Fruit fly (Drosophila melanogaster) whole organism, embryonic: ENCODE measurements around the gene CG5326.

Source experiments
- Bgb ChIP-seq: fragments of 200-800 bp; sonication (Bioruptor generic); IDR thresholded peaks from 2 replicates; pipeline ENCODE4 v1.3.6; 2022; ENCODE audit warnings: missing biosample characterization, missing genetic modification characterization; ENCODE audit not compliant: partially characterized antibody
- CG10267 ChIP-seq: fragments of 200-800 bp; sonication (Bioruptor generic); optimal IDR thresholded peaks from 2 replicates; lab custom pipeline; 2018; ENCODE audit warnings: missing biosample characterization, mild to moderate bottlenecking, missing genetic modification characterization, moderate library complexity
- CG10979 ChIP-seq: fragments of 200-800 bp; sonication (Bioruptor generic); optimal IDR thresholded peaks from 2 replicates; lab custom pipeline; 2018; ENCODE audit warnings: missing biosample characterization, mild to moderate bottlenecking, missing genetic modification characterization, moderate library complexity
- CG11560 ChIP-seq: fragments of 200-800 bp; sonication (Bioruptor generic); IDR thresholded peaks from 3 replicates; pipeline ENCODE4 v1.3.6; 2022; ENCODE audit warnings: missing biosample characterization, missing genetic modification characterization
- CG12155 ChIP-seq: fragments of 200-800 bp; sonication (Bioruptor generic); optimal IDR thresholded peaks from 3 replicates; lab custom pipeline; 2016; ENCODE audit warnings: missing biosample characterization, missing genetic modification characterization
- CG13424 ChIP-seq: fragments of 200-800 bp; sonication (Bioruptor generic); optimal IDR thresholded peaks from 2 replicates; lab custom pipeline; 2019; ENCODE audit warnings: missing biosample characterization, mild to moderate bottlenecking, missing genetic modification characterization, moderate library complexity
- CG14860 ChIP-seq: fragments of 200-800 bp; sonication (Bioruptor generic); IDR thresholded peaks from 3 replicates; pipeline ENCODE4 v1.3.6; 2022; ENCODE audit warnings: missing biosample characterization, missing genetic modification characterization; ENCODE audit not compliant: partially characterized antibody
- CG15479 ChIP-seq: fragments of 200-800 bp; sonication (Bioruptor generic); optimal IDR thresholded peaks from 3 replicates; lab custom pipeline; 2019; ENCODE audit warnings: missing biosample characterization, mild to moderate bottlenecking, missing genetic modification characterization, moderate library complexity
- CG1603 ChIP-seq: fragments of 200-800 bp; sonication (Bioruptor generic); optimal IDR thresholded peaks from 2 replicates; lab custom pipeline; 2019; ENCODE audit warnings: missing biosample characterization, mild to moderate bottlenecking, missing genetic modification characterization, moderate library complexity
- CG4854 ChIP-seq: fragments of 200-800 bp; sonication (Bioruptor generic); optimal IDR thresholded peaks from 2 replicates; lab custom pipeline; 2016; ENCODE audit warnings: missing biosample characterization, missing genetic modification characterization, inconsistent platforms
- CG6689 ChIP-seq: fragments of 200-800 bp; sonication (Bioruptor generic); IDR thresholded peaks from 2 replicates; pipeline ENCODE4 v1.3.6; 2022; ENCODE audit warnings: missing biosample characterization, missing genetic modification characterization
- CG6791 ChIP-seq: fragments of 200-800 bp; sonication (Bioruptor generic); IDR thresholded peaks from 3 replicates; pipeline ENCODE4 v1.3.6; 2022; ENCODE audit warnings: missing biosample characterization, missing genetic modification characterization; ENCODE audit not compliant: partially characterized antibody
- CG7839 ChIP-seq: fragments of 200-800 bp; sonication (Bioruptor generic); optimal IDR thresholded peaks from 3 replicates; lab custom pipeline; 2018; ENCODE audit warnings: missing biosample characterization, mild to moderate bottlenecking, missing genetic modification characterization, moderate library complexity
- CG7928 ChIP-seq: fragments of 200-800 bp; sonication (Bioruptor generic); optimal IDR thresholded peaks from 2 replicates; lab custom pipeline; 2017; ENCODE audit warnings: missing biosample characterization, mild to moderate bottlenecking, missing genetic modification characterization
- CG8281 ChIP-seq: fragments of 200-800 bp; sonication (Bioruptor generic); optimal IDR thresholded peaks from 2 replicates; lab custom pipeline; 2018; ENCODE audit warnings: missing biosample characterization, mild to moderate bottlenecking, missing genetic modification characterization, moderate library complexity
- CG8924 ChIP-seq: fragments of 200-800 bp; optimal IDR thresholded peaks from 3 replicates; lab custom pipeline; 2019; ENCODE audit warnings: missing biosample characterization, mild to moderate bottlenecking, missing genetic modification characterization, moderate library complexity
- Dp ChIP-seq: fragments of 200-800 bp; sonication (Bioruptor generic); optimal IDR thresholded peaks from 2 replicates; lab custom pipeline; 2018; ENCODE audit warnings: missing biosample characterization, mild to moderate bottlenecking, missing genetic modification characterization, moderate library complexity
- GATAe ChIP-seq: fragments of 200-800 bp; sonication (Bioruptor generic); conservative IDR thresholded peaks from 2 replicates; pipeline ENCODE4 v1.3.6; 2022; ENCODE audit warnings: missing biosample characterization, missing genetic modification characterization
- HLH4C ChIP-seq: fragments of 200-800 bp; sonication (Bioruptor generic); IDR thresholded peaks from 3 replicates; pipeline ENCODE4 v1.3.6; 2022; ENCODE audit warnings: missing biosample characterization, missing genetic modification characterization; ENCODE audit not compliant: partially characterized antibody
- MBD-R2 ChIP-seq: fragments of 200-800 bp; sonication (Bioruptor generic); IDR thresholded peaks from 2 replicates; pipeline ENCODE4 v1.3.6; 2022; ENCODE audit warnings: missing biosample characterization, missing genetic modification characterization
- Med ChIP-seq: fragments of 200-800 bp; sonication (Bioruptor generic); peaks from one replicate; lab custom pipeline; 2016; ENCODE audit warnings: missing biosample characterization, missing genetic modification characterization, mild to moderate bottlenecking, inconsistent platforms, moderate library complexity
- Rfx ChIP-seq: fragments of 200-800 bp; sonication (Bioruptor generic); IDR thresholded peaks from 2 replicates; pipeline ENCODE4 v1.3.6; 2022; ENCODE audit warnings: missing biosample characterization, missing genetic modification characterization
- Rx ChIP-seq: fragments of 200-800 bp; sonication (Bioruptor generic); IDR thresholded peaks from 2 replicates; pipeline ENCODE4 v1.3.6; 2022; ENCODE audit warnings: missing biosample characterization, missing genetic modification characterization
- Scr ChIP-seq: fragments of 200-800 bp; sonication (Bioruptor generic); IDR thresholded peaks from 2 replicates; pipeline ENCODE4 v1.3.6; 2022; ENCODE audit warnings: missing biosample characterization, missing genetic modification characterization; ENCODE audit not compliant: partially characterized antibody
- Six4 ChIP-seq: fragments of 200-800 bp; sonication (Bioruptor generic); optimal IDR thresholded peaks from 2 replicates; lab custom pipeline; 2016; ENCODE audit warnings: missing biosample characterization, missing genetic modification characterization
- ato ChIP-seq: fragments of 200-800 bp; sonication (Bioruptor generic); IDR thresholded peaks from 2 replicates; pipeline ENCODE4 v1.3.6; 2022; ENCODE audit warnings: missing biosample characterization, missing genetic modification characterization; ENCODE audit not compliant: partially characterized antibody
- bbx ChIP-seq: fragments of 200-800 bp; sonication (Bioruptor generic); IDR thresholded peaks from 2 replicates; pipeline ENCODE4 v1.3.6; 2022; ENCODE audit warnings: missing biosample characterization, missing genetic modification characterization; ENCODE audit not compliant: partially characterized antibody
- btn ChIP-seq: fragments of 200-800 bp; sonication (Bioruptor generic); optimal IDR thresholded peaks from 2 replicates; lab custom pipeline; 2016; ENCODE audit warnings: missing biosample characterization, missing genetic modification characterization
- crp ChIP-seq, 2 experiments: fragments of 200-800 bp; sonication (Bioruptor generic); optimal IDR thresholded peaks; 2 replicates in 1 of 2; 3 replicates in 1 of 2; lab custom pipeline; 2017; ENCODE audit warnings: missing biosample characterization in 2 of 2, missing genetic modification characterization in 2 of 2, mild to moderate bottlenecking in 1 of 2, moderate library complexity in 1 of 2
- dpn ChIP-seq, 2 experiments: fragments of 200-800 bp; sonication (Bioruptor generic); optimal IDR thresholded peaks; 3 replicates each; lab custom pipeline; 2016; ENCODE audit warnings: missing biosample characterization in 2 of 2, missing genetic modification characterization in 2 of 2
- ftz-f1 ChIP-seq: fragments of 200-800 bp; sonication (Bioruptor generic); optimal IDR thresholded peaks from 2 replicates; lab custom pipeline; 2016; ENCODE audit warnings: missing biosample characterization, missing genetic modification characterization
- gem ChIP-seq: fragments of 200-800 bp; sonication (Bioruptor generic); optimal IDR thresholded peaks from 2 replicates; lab custom pipeline; 2019; ENCODE audit warnings: missing biosample characterization, mild to moderate bottlenecking, missing genetic modification characterization, moderate library complexity
- grn ChIP-seq: fragments of 200-800 bp; sonication (Bioruptor generic); optimal IDR thresholded peaks from 3 replicates; lab custom pipeline; 2017; ENCODE audit warnings: missing biosample characterization, missing genetic modification characterization
- ind ChIP-seq: fragments of 200-800 bp; sonication (Bioruptor generic); optimal IDR thresholded peaks from 3 replicates; lab custom pipeline; 2016; ENCODE audit warnings: missing biosample characterization, missing genetic modification characterization
- inv ChIP-seq: fragments of 200-800 bp; sonication (Bioruptor generic); IDR thresholded peaks from 2 replicates; pipeline ENCODE4 v1.3.6; 2022; ENCODE audit warnings: missing biosample characterization, missing genetic modification characterization; ENCODE audit not compliant: partially characterized antibody
- jing ChIP-seq: fragments of 200-800 bp; sonication (Bioruptor generic); optimal IDR thresholded peaks from 2 replicates; lab custom pipeline; 2018; ENCODE audit warnings: missing biosample characterization, mild to moderate bottlenecking, missing genetic modification characterization
- jumu ChIP-seq: fragments of 200-800 bp; sonication (Bioruptor generic); optimal IDR thresholded peaks from 3 replicates; lab custom pipeline; 2016; ENCODE audit warnings: missing biosample characterization, missing genetic modification characterization
- knrl ChIP-seq: fragments of 200-800 bp; sonication (Bioruptor generic); IDR thresholded peaks from 3 replicates; pipeline ENCODE4 v1.3.6; 2022; ENCODE audit warnings: missing biosample characterization, missing genetic modification characterization; ENCODE audit not compliant: partially characterized antibody
- mld ChIP-seq: fragments of 200-800 bp; sonication (Bioruptor generic); IDR thresholded peaks from 3 replicates; pipeline ENCODE4 v1.3.6; 2022; ENCODE audit warnings: missing biosample characterization, missing genetic modification characterization; ENCODE audit not compliant: partially characterized antibody
- oc ChIP-seq: fragments of 200-800 bp; sonication (Bioruptor generic); optimal IDR thresholded peaks from 2 replicates; lab custom pipeline; 2018; ENCODE audit warnings: missing biosample characterization, mild to moderate bottlenecking, missing genetic modification characterization, moderate library complexity
- pfk ChIP-seq: fragments of 200-800 bp; sonication (Bioruptor generic); optimal IDR thresholded peaks from 2 replicates; lab custom pipeline; 2018; ENCODE audit warnings: missing biosample characterization, mild to moderate bottlenecking, missing genetic modification characterization, moderate library complexity
- stwl ChIP-seq: fragments of 200-800 bp; sonication (Bioruptor generic); optimal IDR thresholded peaks from 3 replicates; lab custom pipeline; 2018; ENCODE audit warnings: missing biosample characterization, mild to moderate bottlenecking, missing genetic modification characterization, moderate library complexity
- trem ChIP-seq: fragments of 200-800 bp; optimal IDR thresholded peaks from 3 replicates; lab custom pipeline; 2019; ENCODE audit warnings: missing biosample characterization, mild to moderate bottlenecking, missing genetic modification characterization, moderate library complexity
- unc-4 ChIP-seq: fragments of 200-800 bp; sonication (Bioruptor generic); IDR thresholded peaks from 2 replicates; pipeline ENCODE4 v1.3.6; 2022; ENCODE audit warnings: missing biosample characterization, missing genetic modification characterization; ENCODE audit not compliant: partially characterized antibody
- unpg ChIP-seq: fragments of 200-800 bp; sonication (Bioruptor generic); optimal IDR thresholded peaks from 3 replicates; lab custom pipeline; 2018; ENCODE audit warnings: missing biosample characterization, mild to moderate bottlenecking, missing genetic modification characterization, moderate library complexity
- vnd ChIP-seq: fragments of 200-800 bp; sonication (Bioruptor generic); IDR thresholded peaks from 3 replicates; pipeline ENCODE4 v1.3.6; 2022; ENCODE audit warnings: missing biosample characterization, missing genetic modification characterization; ENCODE audit not compliant: partially characterized antibody
- zfh2 ChIP-seq: fragments of 200-800 bp; sonication (Bioruptor generic); optimal IDR thresholded peaks from 2 replicates; lab custom pipeline; 2016; ENCODE audit warnings: missing biosample characterization, missing genetic modification characterization

The CG5326 gene

DNA sequence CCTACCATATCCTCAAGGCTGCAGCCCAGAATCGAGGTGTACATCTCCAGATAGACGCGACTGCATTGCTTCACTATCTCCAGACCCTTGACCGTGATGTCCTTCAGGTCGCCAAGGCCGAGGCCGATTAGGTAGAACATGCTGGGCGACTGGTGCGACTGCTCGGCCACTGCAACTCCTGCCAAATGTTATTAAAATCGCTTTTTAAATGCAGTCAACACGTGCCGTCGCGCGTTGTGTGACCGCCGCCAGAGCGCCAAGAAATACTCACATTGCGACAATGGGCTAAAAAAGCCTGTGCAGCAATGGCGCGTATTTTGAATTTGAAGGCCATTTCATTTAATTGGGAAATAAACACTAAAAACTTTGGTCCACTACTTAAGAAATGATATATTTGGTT lies 43.3 kb upstream of the CG5326 start, which contains the start of gene Dph5 (continued):
- TF ChIP-seq Rx (GFP tag; lab: Robert Waterston, UW): no peak
- no peak for TF ChIP-seq CG13424
- TF ChIP-seq jumu (GFP tag; lab: Kevin White, UChicago): no peak
- no peak for TF ChIP-seq gem
- no peak for TF ChIP-seq pfk (GFP tag; lab: Kevin White, UChicago)
- no peak for TF ChIP-seq CG8924
- no peak for TF ChIP-seq CG4854 (GFP tag; lab: Kevin White, UChicago)
- TF ChIP-seq Med: peak; percentile 37
- TF ChIP-seq mld (GFP tag; lab: Robert Waterston, UW): 0 out of 3 replicates have a peak, but pooled peaks have one; percentile 30
- TF ChIP-seq, all 482 proteins: peak for 26

DNA sequence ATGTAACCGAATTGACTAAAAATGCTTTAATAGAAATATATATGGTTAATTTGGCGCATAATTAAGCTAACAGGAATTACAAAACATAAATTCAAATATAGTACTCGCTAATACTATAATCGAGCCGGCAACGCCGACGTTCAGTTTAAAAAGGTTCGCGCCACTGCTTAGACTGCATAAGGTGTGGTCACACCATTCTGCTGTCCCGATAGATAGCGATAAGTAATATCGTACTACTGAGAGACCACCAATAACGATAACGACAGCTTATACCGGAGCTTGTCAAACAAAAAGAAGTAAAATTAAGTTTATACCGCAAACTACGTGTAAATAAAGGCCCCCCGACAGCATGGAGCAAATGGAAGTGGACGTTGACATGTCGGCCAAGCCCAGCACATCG lies 40.8 kb upstream of the CG5326 start, which contains the start of gene CSN6:
CSN6 (plus strand) TSS at position 228 of the 400 bp plus-strand sequence.
- TF ChIP-seq CG6791 (GFP tag; lab: Robert Waterston, UW): peak; percentile 90
- TF ChIP-seq HLH4C (GFP tag; lab: Robert Waterston, UW): peak; percentile 90
- TF ChIP-seq Scr: peak; percentile 82
- TF ChIP-seq Rfx: peak; percentile 62
- TF ChIP-seq knrl (GFP tag; lab: Robert Waterston, UW): peak; percentile 85
- peak; percentile 92 for TF ChIP-seq unc-4 (GFP tag; lab: Robert Waterston, UW)
- TF ChIP-seq ato (GFP tag; lab: Robert Waterston, UW): peak; percentile 86
- no peak for TF ChIP-seq Six4 (GFP tag; lab: Kevin White, UChicago)
- peak; percentile 89 for TF ChIP-seq stwl (tag; lab: Kevin White, UChicago)
- no peak for TF ChIP-seq btn
- no peak for TF ChIP-seq jing (GFP tag; lab: Kevin White, UChicago)
- TF ChIP-seq unpg: no peak
- peak; percentile 93 for TF ChIP-seq MBD-R2 (GFP tag; lab: Robert Waterston, UW)
- peak; percentile 92 for TF ChIP-seq Bgb (GFP tag; lab: Robert Waterston, UW)
- peak; percentile 75 for TF ChIP-seq trem
- TF ChIP-seq CG15479 (GFP tag; lab: Kevin White, UChicago): no peak
- TF ChIP-seq oc (tag; lab: Kevin White, UChicago): no peak
- TF ChIP-seq inv: peak; percentile 69; the same call in 1 of the 2 replicates
- peak; percentile 84 for TF ChIP-seq bbx
- TF ChIP-seq CG10979 (tag; lab: Kevin White, UChicago): peak; percentile 13
- peak; percentile 87 for TF ChIP-seq Dp
- TF ChIP-seq ftz-f1 (GFP tag; lab: Kevin White, UChicago): peak; percentile 42
- peak; percentile 6 for TF ChIP-seq grn (GFP tag; lab: Kevin White, UChicago)
- peak; percentile 61 for TF ChIP-seq CG10267 (tag; lab: Kevin White, UChicago)
- TF ChIP-seq dpn (GFP tag; optimal IDR thresholded peaks at IDR 0.05; lab: Kevin White, UChicago): peak in 1 of 2 experiments; percentile 22
- peak; percentile 71 for TF ChIP-seq CG1603 (tag; lab: Kevin White, UChicago)
- TF ChIP-seq ind (GFP tag; lab: Kevin White, UChicago): no peak
- TF ChIP-seq CG7839: no peak
- peak; percentile 61 for TF ChIP-seq GATAe (GFP tag; lab: Robert Waterston, UW)
- TF ChIP-seq CG7928: peak; percentile 4
- TF ChIP-seq CG11560 (tag; lab: Robert Waterston, UW): peak; percentile 22; the same call in 1 of the 3 replicates
- peak; percentile 81 for TF ChIP-seq vnd (GFP tag; lab: Robert Waterston, UW)
- peak; percentile 78 for TF ChIP-seq CG14860 (GFP tag; lab: Robert Waterston, UW)
- TF ChIP-seq zfh2 (GFP tag; lab: Kevin White, UChicago): peak; percentile 4
- no peak for TF ChIP-seq CG8281
- TF ChIP-seq crp (GFP tag; optimal IDR thresholded peaks at IDR 0.05; lab: Kevin White, UChicago): peak in 1 of 2 experiments; percentile 57
- TF ChIP-seq CG12155 (GFP tag; lab: Kevin White, UChicago): peak; percentile 68
- TF ChIP-seq CG6689 (GFP tag; lab: Robert Waterston, UW): no peak
